Fruit fly (Drosophila melanogaster) whole organism, embryonic: ENCODE data around the gene CG3408.

ENCODE experiments used
- CG10979 ChIP-seq: fragments of 200-800 bp; sonication (Bioruptor generic); optimal IDR thresholded peaks from 2 replicates; lab custom pipeline; 2018; ENCODE audit warnings: missing biosample characterization, mild to moderate bottlenecking, missing genetic modification characterization, moderate library complexity
- CG11456 ChIP-seq: fragments of 200-800 bp; sonication (Bioruptor generic); IDR thresholded peaks from 3 replicates; pipeline ENCODE4 v1.3.6; 2022; ENCODE audit warnings: missing biosample characterization, missing genetic modification characterization
- CG1603 ChIP-seq: fragments of 200-800 bp; sonication (Bioruptor generic); optimal IDR thresholded peaks from 2 replicates; lab custom pipeline; 2019; ENCODE audit warnings: missing biosample characterization, mild to moderate bottlenecking, missing genetic modification characterization, moderate library complexity
- CG3163 ChIP-seq: fragments of 200-800 bp; sonication (Bioruptor generic); optimal IDR thresholded peaks from 3 replicates; lab custom pipeline; 2016; ENCODE audit warnings: missing biosample characterization, missing genetic modification characterization
- CG4404 ChIP-seq: fragments of 200-800 bp; sonication (Bioruptor generic); IDR thresholded peaks from 2 replicates; pipeline ENCODE4 v1.3.6; 2022; ENCODE audit warnings: missing biosample characterization, missing genetic modification characterization
- CG4424 ChIP-seq: fragments of 200-800 bp; sonication (Bioruptor generic); optimal IDR thresholded peaks from 3 replicates; lab custom pipeline; 2016; ENCODE audit warnings: missing biosample characterization, missing genetic modification characterization
- CG6854 ChIP-seq: fragments of 200-800 bp; sonication (Bioruptor generic); optimal IDR thresholded peaks from 3 replicates; lab custom pipeline; 2017; ENCODE audit warnings: missing biosample characterization, mild to moderate bottlenecking, missing genetic modification characterization
- Lpt ChIP-seq: fragments of >200 bp; optimal IDR thresholded peaks from 2 replicates; lab custom pipeline; 2018; ENCODE audit warnings: missing biosample characterization, missing genetic modification characterization
- Spps ChIP-seq: fragments of 200-800 bp; sonication (Bioruptor generic); optimal IDR thresholded peaks from 2 replicates; lab custom pipeline; 2018; ENCODE audit warnings: missing biosample characterization, mild to moderate bottlenecking, missing genetic modification characterization
- TFAM ChIP-seq: fragments of 200-800 bp; sonication (Bioruptor generic); optimal IDR thresholded peaks from 2 replicates; lab custom pipeline; 2017; ENCODE audit warnings: missing biosample characterization, missing genetic modification characterization, inconsistent platforms
- kay ChIP-seq: fragments of 200-800 bp; sonication (Bioruptor generic); optimal IDR thresholded peaks from 2 replicates; lab custom pipeline; 2016; ENCODE audit warnings: missing biosample characterization, missing genetic modification characterization
- tna ChIP-seq: fragments of 200-800 bp; sonication (Bioruptor generic); IDR thresholded peaks from 2 replicates; pipeline ENCODE4 v1.3.6; 2022; ENCODE audit warnings: missing biosample characterization, missing genetic modification characterization; ENCODE audit not compliant: partially characterized antibody

- TF ChIP-seq CG11456 (GFP tag; lab: Robert Waterston, UW) (no peak), Spps (tag; lab: Kevin White, UChicago) (no peak), CG10979 (tag; lab: Kevin White, UChicago) (no peak), CG6854 (GFP tag; lab: Kevin White, UChicago) (no peak), CG4424 (GFP tag; lab: Kevin White, UChicago) (no peak), Lpt (GFP tag; lab: Kevin White, UChicago) (no peak), CG3163 (no peak), TFAM (no peak), CG4404 (GFP tag; lab: Robert Waterston, UW) (no peak), CG1603 (tag; lab: Kevin White, UChicago) (no peak), kay (no peak), tna (GFP tag; lab: Robert Waterston, UW) (no peak)
Measured at dm6 chr3L:9555004-9555403, 45.6 kb upstream of the CG3408 start.
